Worm (Caenorhabditis elegans) whole organism, L2 larva: ENCODE measurements around the gene F22H10.3.

Experiments
- C34F6.9 ChIP-seq: fragments of 150-350 bp; optimal IDR thresholded peaks from 2 replicates; lab custom pipeline; 2014; ENCODE audit warnings: missing biosample characterization, missing genetic modification characterization
- F13H6.1 ChIP-seq: sonication (generic microtip); optimal IDR thresholded peaks from 2 replicates; lab custom pipeline; 2016; ENCODE audit warnings: missing genetic modification characterization, missing compliant biosample characterization
- Y55F3AM.14 ChIP-seq: fragments of 200-800 bp; sonication (Bioruptor generic); optimal IDR thresholded peaks from 2 replicates; lab custom pipeline; 2018; ENCODE audit warnings: mild to moderate bottlenecking, missing genetic modification characterization, missing compliant biosample characterization
- ZK546.5 ChIP-seq: sonication (generic microtip); optimal IDR thresholded peaks from 2 replicates; lab custom pipeline; 2017; ENCODE audit warnings: missing biosample characterization, missing genetic modification characterization
- alr-1 ChIP-seq: fragments of 150-350 bp; optimal IDR thresholded peaks from 2 replicates; lab custom pipeline; 2014; ENCODE audit warnings: missing biosample characterization, missing genetic modification characterization
- aly-2 ChIP-seq: fragments of 150-350 bp; optimal IDR thresholded peaks from 2 replicates; lab custom pipeline; 2014; ENCODE audit warnings: missing biosample characterization, missing genetic modification characterization
- ama-1 ChIP-seq: fragments of 150-350 bp; optimal IDR thresholded peaks from 2 replicates; lab custom pipeline; 2018; ENCODE audit warnings: inconsistent platforms
- ceh-16 ChIP-seq: fragments of 150-350 bp; optimal IDR thresholded peaks from 2 replicates; lab custom pipeline; 2014; ENCODE audit warnings: missing biosample characterization, missing genetic modification characterization
- ceh-82 ChIP-seq: fragments of 150-350 bp; optimal IDR thresholded peaks from 2 replicates; lab custom pipeline; 2014; ENCODE audit warnings: missing biosample characterization, missing genetic modification characterization
- crh-2 ChIP-seq: sonication (generic microtip); optimal IDR thresholded peaks from 2 replicates; lab custom pipeline; 2017; ENCODE audit warnings: missing biosample characterization, missing genetic modification characterization
- dmd-4 ChIP-seq: sonication (generic microtip); optimal IDR thresholded peaks from 2 replicates; lab custom pipeline; 2017; ENCODE audit warnings: missing biosample characterization, missing genetic modification characterization
- elt-1 ChIP-seq: fragments of 150-350 bp; optimal IDR thresholded peaks from 2 replicates; lab custom pipeline; 2014; ENCODE audit warnings: missing biosample characterization, missing genetic modification characterization
- elt-3 ChIP-seq: sonication (generic microtip); optimal IDR thresholded peaks from 2 replicates; lab custom pipeline; 2017; ENCODE audit warnings: missing biosample characterization, missing genetic modification characterization
- fos-1 ChIP-seq: fragments of 150-350 bp; optimal IDR thresholded peaks from 2 replicates; lab custom pipeline; 2014; ENCODE audit warnings: missing biosample characterization, missing genetic modification characterization
- gmeb-1 ChIP-seq: fragments of 150-350 bp; optimal IDR thresholded peaks from 2 replicates; lab custom pipeline; 2014; ENCODE audit warnings: missing biosample characterization, missing genetic modification characterization
- lin-13 ChIP-seq: fragments of 150-350 bp; optimal IDR thresholded peaks from 2 replicates; lab custom pipeline; 2014; ENCODE audit warnings: missing biosample characterization, missing genetic modification reagents, missing genetic modification characterization
- lin-39 ChIP-seq: fragments of 150-350 bp; optimal IDR thresholded peaks from 2 replicates; lab custom pipeline; 2014; ENCODE audit warnings: missing biosample characterization, missing genetic modification reagents, missing genetic modification characterization
- mab-5 ChIP-seq: fragments of 150-350 bp; optimal IDR thresholded peaks from 2 replicates; lab custom pipeline; 2014; ENCODE audit warnings: missing biosample characterization, missing genetic modification characterization
- mbf-1 ChIP-seq: sonication (generic microtip); optimal IDR thresholded peaks from 2 replicates; lab custom pipeline; 2017; ENCODE audit warnings: missing biosample characterization, missing genetic modification characterization
- mdl-1 ChIP-seq, 2 experiments: fragments of 150-350 bp in 1 of 2; sonication (generic microtip) in 1 of 2; optimal IDR thresholded peaks; 2 replicates each; lab custom pipeline; 2017; ENCODE audit warnings: missing biosample characterization in 2 of 2, missing genetic modification characterization in 2 of 2
- nhr-12 ChIP-seq: fragments of 150-350 bp; optimal IDR thresholded peaks from 2 replicates; lab custom pipeline; 2014; ENCODE audit warnings: missing biosample characterization, missing genetic modification characterization
- nhr-21 ChIP-seq: fragments of 150-350 bp; optimal IDR thresholded peaks from 2 replicates; lab custom pipeline; 2014; ENCODE audit warnings: missing biosample characterization, missing genetic modification characterization
- nhr-23 ChIP-seq: fragments of 150-350 bp; optimal IDR thresholded peaks from 2 replicates; lab custom pipeline; 2014; ENCODE audit warnings: missing biosample characterization, missing genetic modification reagents, missing genetic modification characterization
- nhr-237 ChIP-seq: fragments of 150-350 bp; optimal IDR thresholded peaks from 2 replicates; lab custom pipeline; 2014; ENCODE audit warnings: missing biosample characterization, missing genetic modification characterization
- nhr-25 ChIP-seq: fragments of 150-350 bp; sonication (generic microtip); optimal IDR thresholded peaks from 3 replicates; lab custom pipeline; 2014; ENCODE audit warnings: missing biosample characterization, missing genetic modification characterization
- nhr-77 ChIP-seq: fragments of 150-350 bp; optimal IDR thresholded peaks from 2 replicates; lab custom pipeline; 2014; ENCODE audit warnings: missing biosample characterization, missing genetic modification characterization
- peb-1 ChIP-seq: fragments of 150-350 bp; optimal IDR thresholded peaks from 2 replicates; lab custom pipeline; 2014; ENCODE audit warnings: missing biosample characterization, missing genetic modification characterization
- sma-3 ChIP-seq: sonication (generic microtip); optimal IDR thresholded peaks from 2 replicates; lab custom pipeline; 2016; ENCODE audit warnings: missing genetic modification reagents, missing genetic modification characterization, missing compliant biosample characterization
- sma-9 ChIP-seq, 2 experiments: fragments of 150-350 bp in 1 of 2; sonication (generic microtip) in 1 of 2; optimal IDR thresholded peaks; 2 replicates each; lab custom pipeline; 2014 to 2016; ENCODE audit warnings: missing genetic modification characterization in 2 of 2, mild to moderate bottlenecking in 1 of 2, missing biosample characterization in 1 of 2, missing compliant biosample characterization in 1 of 2, missing genetic modification reagents in 1 of 2, moderate library complexity in 1 of 2
- snpc-4 ChIP-seq: fragments of 150-350 bp; optimal IDR thresholded peaks from 2 replicates; lab custom pipeline; 2014; ENCODE audit warnings: missing biosample characterization, missing genetic modification characterization
- unc-39 ChIP-seq: fragments of 150-350 bp; optimal IDR thresholded peaks from 2 replicates; lab custom pipeline; 2014; ENCODE audit warnings: missing biosample characterization, missing genetic modification characterization
- unc-55 ChIP-seq: fragments of 150-350 bp; sonication (generic microtip); optimal IDR thresholded peaks from 3 replicates; lab custom pipeline; 2014; ENCODE audit warnings: missing biosample characterization, missing genetic modification reagents, missing genetic modification characterization
- unc-62 ChIP-seq: fragments of 150-350 bp; optimal IDR thresholded peaks from 2 replicates; lab custom pipeline; 2014; ENCODE audit warnings: missing biosample characterization, missing genetic modification reagents, missing genetic modification characterization
- zag-1 ChIP-seq: fragments of 150-350 bp; optimal IDR thresholded peaks from 2 replicates; lab custom pipeline; 2014; ENCODE audit warnings: missing biosample characterization, missing genetic modification characterization
- ztf-11 ChIP-seq: sonication (generic microtip); optimal IDR thresholded peaks from 2 replicates; lab custom pipeline; 2017; ENCODE audit warnings: missing biosample characterization, missing genetic modification characterization

Gene F22H10.3

DNA sequence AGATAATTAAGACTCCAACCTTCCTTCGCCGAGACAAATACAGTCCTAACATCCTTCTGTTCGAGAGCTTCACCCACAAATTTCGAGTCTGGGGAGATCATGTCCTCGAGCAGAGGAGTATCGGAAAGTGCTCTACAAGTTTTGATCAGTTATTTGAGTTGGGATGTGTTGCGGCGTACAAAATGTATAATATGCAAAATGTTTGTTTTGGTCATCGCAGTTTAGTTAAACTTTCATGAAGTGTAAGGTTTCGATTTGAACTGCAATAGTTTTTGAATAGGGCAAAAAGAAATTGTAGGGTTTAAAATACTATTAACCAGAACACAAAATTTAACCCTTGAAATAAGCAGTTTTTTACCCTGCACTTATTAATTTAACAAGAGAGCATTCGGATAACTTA lies 2.9 kb downstream of the F22H10.3 start, which contains the start of gene tag-343:
tag-343 (minus strand) TSS at position 101 of the 400 bp plus-strand sequence.
- no peak for TF ChIP-seq dmd-4 (tag; lab: Kevin White, UChicago)
- no peak for TF ChIP-seq crh-2 (tag; lab: Kevin White, UChicago)
- TF ChIP-seq mbf-1 (tag; lab: Kevin White, UChicago), result no peak
- no peak for TF ChIP-seq nhr-77 (tag; lab: Kevin White, UChicago)
- no peak for TF ChIP-seq sma-3 (GFP tag; lab: Kevin White, UChicago)
- TF ChIP-seq ceh-16 (tag; lab: Kevin White, UChicago), result no peak
- no peak for TF ChIP-seq unc-55 (GFP tag; lab: Kevin White, UChicago)
- TF ChIP-seq gmeb-1 (tag; lab: Kevin White, UChicago), result no peak
- TF ChIP-seq Y55F3AM.14 (GFP tag; lab: Kevin White, UChicago), result no peak
- no peak for TF ChIP-seq sma-9 (GFP tag; optimal IDR thresholded peaks at IDR 0.05; lab: Kevin White, UChicago)
- no peak for TF ChIP-seq sma-9 (tag; optimal IDR thresholded peaks at IDR 0.05; lab: Kevin White, UChicago)
- no peak for TF ChIP-seq nhr-12 (tag; lab: Kevin White, UChicago)
- TF ChIP-seq lin-13 (GFP tag; lab: Kevin White, UChicago), result no peak
- TF ChIP-seq ztf-11 (tag; lab: Kevin White, UChicago), result no peak
- no peak for TF ChIP-seq nhr-237 (tag; lab: Kevin White, UChicago)
- no peak for TF ChIP-seq nhr-21 (tag; lab: Kevin White, UChicago)
- no peak for TF ChIP-seq ZK546.5 (tag; lab: Kevin White, UChicago)
- TF ChIP-seq zag-1 (tag; lab: Kevin White, UChicago), result no peak
- no peak for TF ChIP-seq ama-1 (lab: Kevin White, UChicago)

DNA sequence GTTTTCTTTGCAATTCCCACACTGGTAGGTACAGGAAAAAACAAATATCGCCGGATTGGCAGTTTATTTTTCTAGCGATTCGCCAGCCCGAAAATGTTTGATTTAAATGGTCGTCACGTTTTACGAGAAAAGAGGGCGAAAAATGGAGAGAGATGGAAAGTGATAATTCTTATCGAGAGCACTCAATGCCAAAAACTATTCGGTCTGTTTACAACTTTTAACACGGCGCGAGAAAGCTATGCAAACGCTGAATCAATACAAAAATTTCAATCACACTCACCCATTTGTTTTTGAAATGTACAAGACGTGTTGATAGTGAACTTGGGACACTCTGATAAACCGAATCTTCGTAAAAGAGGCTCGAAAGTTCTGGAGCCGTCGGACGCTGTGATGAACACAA lies 4.8 kb downstream of the F22H10.3 start:
- TF ChIP-seq peb-1 (tag; lab: Kevin White, UChicago) (no peak), unc-55 (GFP tag; lab: Kevin White, UChicago) (no peak), fos-1 (peak; percentile 76), elt-1 (tag; lab: Kevin White, UChicago) (no peak), ceh-82 (no peak), crh-2 (tag; lab: Kevin White, UChicago) (peak; percentile 43), ama-1 (lab: Kevin White, UChicago) (no peak), gmeb-1 (tag; lab: Kevin White, UChicago) (peak; percentile 12)

DNA sequence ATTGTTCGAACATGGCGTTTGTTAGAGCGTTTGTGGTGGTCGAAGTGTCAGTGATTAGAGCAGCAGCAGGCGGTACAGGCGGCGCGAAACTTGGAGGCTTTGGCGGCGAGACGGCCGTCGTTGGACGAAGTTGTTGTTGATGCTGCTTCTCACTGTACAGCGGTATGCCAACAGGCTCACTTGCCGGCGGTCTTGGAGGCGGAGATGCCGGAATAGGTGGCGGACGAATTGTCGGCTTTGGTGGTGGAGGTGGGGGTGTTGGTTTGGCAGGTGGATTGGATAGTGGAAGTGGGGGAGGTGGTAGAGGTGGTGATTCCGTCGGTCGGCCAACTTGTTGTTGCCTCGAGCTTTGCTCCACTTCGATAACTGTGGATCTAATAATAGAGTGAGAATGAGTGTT lies 6.3 kb downstream of the F22H10.3 start:
- no peak for TF ChIP-seq C34F6.9 (tag; lab: Kevin White, UChicago)
- TF ChIP-seq snpc-4 (tag; lab: Kevin White, UChicago), result no peak
- TF ChIP-seq nhr-237 (tag; lab: Kevin White, UChicago), result no peak
- TF ChIP-seq nhr-21 (tag; lab: Kevin White, UChicago), result no peak
- no peak for TF ChIP-seq mab-5 (tag; lab: Kevin White, UChicago)
- TF ChIP-seq nhr-25 (tag; lab: Kevin White, UChicago), result no peak
- TF ChIP-seq aly-2 (tag; lab: Kevin White, UChicago), result no peak
- TF ChIP-seq nhr-23, result no peak
- no peak for TF ChIP-seq unc-62 (GFP tag; lab: Kevin White, UChicago)

DNA sequence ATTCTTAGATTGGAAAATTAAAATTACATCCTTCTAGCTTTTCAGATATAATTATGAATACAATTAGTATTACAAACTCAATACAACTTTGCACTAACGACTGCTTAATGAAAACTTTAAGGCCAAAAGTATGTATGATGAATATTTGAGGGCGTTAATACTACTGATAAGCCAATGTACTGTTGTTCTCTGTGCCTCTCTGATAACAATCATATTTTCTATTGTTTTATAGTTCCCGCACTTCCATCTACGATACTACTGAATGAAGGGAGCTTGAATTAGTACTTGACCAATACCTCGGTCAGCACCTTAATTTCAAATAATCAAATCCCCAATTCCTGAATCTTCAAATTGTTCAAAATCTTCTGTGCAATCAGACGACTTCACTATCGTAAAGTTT lies 8.4 kb downstream of the F22H10.3 start:
- TF ChIP-seq fos-1 (peak; percentile 56), F13H6.1 (tag; lab: Kevin White, UChicago) (peak; percentile 2), elt-1 (tag; lab: Kevin White, UChicago) (no peak)

DNA sequence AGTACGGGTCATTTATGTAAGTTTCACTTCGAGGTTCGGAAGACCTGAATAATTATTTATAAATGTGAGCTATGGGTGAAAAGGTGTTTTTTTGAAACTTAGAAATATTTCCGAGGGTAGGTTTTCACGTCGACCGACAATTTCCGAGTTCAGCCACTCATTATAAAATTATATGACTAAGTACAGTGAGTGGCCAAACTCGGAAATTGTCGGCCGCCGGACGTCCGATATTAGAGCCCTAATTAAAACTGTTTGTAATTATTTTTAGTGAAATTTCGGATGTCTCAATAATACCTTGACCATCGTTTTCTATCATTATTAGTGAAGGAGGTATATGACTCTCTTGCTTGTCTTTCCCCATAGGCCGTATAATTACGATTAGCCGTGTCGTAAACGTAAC lies 10.0 kb downstream of the F22H10.3 start:
- TF ChIP-seq C34F6.9 (tag; lab: Kevin White, UChicago) (no peak), snpc-4 (tag; lab: Kevin White, UChicago) (no peak), sma-3 (GFP tag; lab: Kevin White, UChicago) (no peak), unc-39 (no peak), nhr-77 (tag; lab: Kevin White, UChicago) (no peak), lin-39 (tag; lab: Kevin White, UChicago) (no peak), alr-1 (tag; lab: Kevin White, UChicago) (no peak), nhr-23 (no peak), ceh-16 (tag; lab: Kevin White, UChicago) (no peak), lin-13 (GFP tag; lab: Kevin White, UChicago) (no peak), mdl-1 (tag; optimal IDR thresholded peaks at IDR 0.05; lab: Kevin White, UChicago) (no peak), elt-3 (tag; lab: Kevin White, UChicago) (no peak)
